Worm (Caenorhabditis elegans) whole organism, young adult: Measurements from ENCODE around the gene srh-78.

Source experiments
- B0035.1 ChIP-seq: sonication (generic microtip); optimal IDR thresholded peaks from 2 replicates; lab custom pipeline; 2016; ENCODE audit warnings: missing genetic modification characterization, mild to moderate bottlenecking, missing compliant biosample characterization, missing genotype, missing genetic modification reagents
- B0261.1 ChIP-seq: sonication (generic microtip); optimal IDR thresholded peaks from 2 replicates; lab custom pipeline; 2016; ENCODE audit warnings: mild to moderate bottlenecking, missing genetic modification characterization, moderate library complexity, missing compliant biosample characterization
- F37B4.10 ChIP-seq: fragments of 200-800 bp; sonication (Bioruptor generic); IDR thresholded peaks from 2 replicates; pipeline ENCODE4 v1.3.6; 2022; ENCODE audit warnings: missing genetic modification characterization, missing compliant biosample characterization
- F52B5.7 ChIP-seq: sonication (generic microtip); optimal IDR thresholded peaks from 2 replicates; lab custom pipeline; 2016; ENCODE audit warnings: mild to moderate bottlenecking, missing genetic modification characterization, missing compliant biosample characterization
- F57A8.1 ChIP-seq: fragments of 200-800 bp; sonication (Bioruptor generic); optimal IDR thresholded peaks from 2 replicates; lab custom pipeline; 2018; ENCODE audit warnings: mild to moderate bottlenecking, missing genetic modification characterization, moderate library complexity, missing compliant biosample characterization
- F57C9.4 ChIP-seq: sonication (generic microtip); optimal IDR thresholded peaks from 2 replicates; lab custom pipeline; 2017; ENCODE audit warnings: mild to moderate bottlenecking, missing genetic modification characterization, missing compliant biosample characterization
- K12H6.12 ChIP-seq: fragments of 200-800 bp; sonication (Bioruptor generic); optimal IDR thresholded peaks from 2 replicates; lab custom pipeline; 2018; ENCODE audit warnings: mild to moderate bottlenecking, missing genetic modification characterization, missing compliant biosample characterization
- Y53F4B.3 ChIP-seq: fragments of 200-800 bp; sonication (Bioruptor generic); IDR thresholded peaks from 2 replicates; pipeline ENCODE4 v1.3.6; 2022; ENCODE audit warnings: missing genetic modification reagents, missing genetic modification characterization, missing compliant biosample characterization
- Y53G8AR.9 ChIP-seq: fragments of 200-800 bp; sonication (Bioruptor generic); conservative IDR thresholded peaks from 2 replicates; pipeline ENCODE4 v1.3.6; 2022; ENCODE audit warnings: missing genetic modification reagents, missing genetic modification characterization, missing compliant biosample characterization
- Y56A3A.18 ChIP-seq: fragments of 200-800 bp; sonication (Bioruptor generic); IDR thresholded peaks from 2 replicates; pipeline ENCODE4 v1.3.6; 2022; ENCODE audit warnings: missing genetic modification reagents, missing genetic modification characterization, missing compliant biosample characterization
- Y67H2A.10 ChIP-seq: fragments of 200-800 bp; sonication (Bioruptor generic); conservative IDR thresholded peaks from 2 replicates; pipeline ENCODE4 v1.3.6; 2022; ENCODE audit warnings: missing genetic modification reagents, missing genetic modification characterization, missing compliant biosample characterization
- Y79H2A.3 ChIP-seq: fragments of 200-800 bp; sonication (Bioruptor generic); conservative IDR thresholded peaks from 2 replicates; pipeline ENCODE4 v1.3.6; 2022; ENCODE audit warnings: missing genetic modification reagents, missing genetic modification characterization, missing compliant biosample characterization
- atf-7 ChIP-seq: sonication (generic microtip); optimal IDR thresholded peaks from 2 replicates; lab custom pipeline; 2017; ENCODE audit warnings: mild to moderate bottlenecking, missing genetic modification characterization, missing compliant biosample characterization
- attf-3 ChIP-seq: fragments of 200-800 bp; sonication (Bioruptor generic); conservative IDR thresholded peaks from 2 replicates; pipeline ENCODE4 v1.3.6; 2022; ENCODE audit warnings: missing genetic modification reagents, missing genetic modification characterization, missing compliant biosample characterization
- attf-5 ChIP-seq: fragments of 200-800 bp; sonication (Bioruptor generic); optimal IDR thresholded peaks from 2 replicates; lab custom pipeline; 2018; ENCODE audit warnings: mild to moderate bottlenecking, missing genetic modification characterization, missing compliant biosample characterization
- cebp-1 ChIP-seq, 2 experiments: fragments of 200-800 bp in 1 of 2; sonication (Bioruptor generic) in 1 of 2; sonication (generic microtip) in 1 of 2; IDR thresholded peaks in 1 of 2; optimal IDR thresholded peaks in 1 of 2; 2 replicates each; pipeline versions ENCODE4 v1.3.6 to Lab custom; 2017 to 2022; ENCODE audit warnings: missing compliant biosample characterization in 2 of 2, missing genetic modification characterization in 2 of 2, mild to moderate bottlenecking in 1 of 2, missing genetic modification reagents in 1 of 2, moderate library complexity in 1 of 2
- ceh-100 ChIP-seq: fragments of 200-800 bp; sonication (Bioruptor generic); IDR thresholded peaks from 2 replicates; pipeline ENCODE4 v1.3.6; 2022; ENCODE audit warnings: missing genetic modification reagents, missing genetic modification characterization, missing compliant biosample characterization
- ceh-40 ChIP-seq: fragments of 200-800 bp; sonication (Bioruptor generic); IDR thresholded peaks from 2 replicates; pipeline ENCODE4 v1.3.6; 2022; ENCODE audit warnings: missing genetic modification characterization, missing compliant biosample characterization
- ceh-91 ChIP-seq: fragments of 200-800 bp; sonication (Bioruptor generic); IDR thresholded peaks from 2 replicates; pipeline ENCODE4 v1.3.6; 2022; ENCODE audit warnings: missing genetic modification reagents, missing genetic modification characterization, missing compliant biosample characterization
- egl-18 ChIP-seq: fragments of 200-800 bp; sonication (Bioruptor generic); IDR thresholded peaks from 2 replicates; pipeline ENCODE4 v1.3.6; 2022; ENCODE audit warnings: missing genetic modification reagents, missing genetic modification characterization, missing compliant biosample characterization
- egrh-3 ChIP-seq: fragments of 200-800 bp; sonication (Bioruptor generic); IDR thresholded peaks from 2 replicates; pipeline ENCODE4 v1.3.6; 2022; ENCODE audit warnings: missing genetic modification reagents, missing genetic modification characterization, missing compliant biosample characterization
- gei-17 ChIP-seq: fragments of 200-800 bp; sonication (Bioruptor generic); optimal IDR thresholded peaks from 2 replicates; lab custom pipeline; 2018; ENCODE audit warnings: mild to moderate bottlenecking, missing genetic modification characterization, missing compliant biosample characterization
- hlh-12 ChIP-seq: sonication (generic microtip); optimal IDR thresholded peaks from 2 replicates; lab custom pipeline; 2016; ENCODE audit warnings: missing genetic modification characterization, missing compliant biosample characterization
- hmg-1.2 ChIP-seq: fragments of 200-800 bp; sonication (Bioruptor generic); IDR thresholded peaks from 2 replicates; pipeline ENCODE4 v1.3.6; 2022; ENCODE audit warnings: missing genetic modification reagents, missing genetic modification characterization, missing compliant biosample characterization
- lag-1 ChIP-seq: fragments of 200-800 bp; sonication (Bioruptor generic); IDR thresholded peaks from 2 replicates; pipeline ENCODE4 v1.3.6; 2022; ENCODE audit warnings: missing genetic modification reagents, missing genetic modification characterization, missing compliant biosample characterization
- let-526 ChIP-seq: fragments of 200-800 bp; sonication (Bioruptor generic); IDR thresholded peaks from 2 replicates; pipeline ENCODE4 v1.3.6; 2022; ENCODE audit warnings: missing genetic modification reagents, missing genetic modification characterization, missing compliant biosample characterization
- lin-40 ChIP-seq: sonication (generic microtip); optimal IDR thresholded peaks from 2 replicates; lab custom pipeline; 2016; ENCODE audit warnings: missing genetic modification characterization, mild to moderate bottlenecking, missing compliant biosample characterization, missing genotype, missing genetic modification reagents
- madf-6 ChIP-seq: fragments of 200-800 bp; sonication (Bioruptor generic); IDR thresholded peaks from 2 replicates; pipeline ENCODE4 v1.3.6; 2022; ENCODE audit warnings: missing genetic modification reagents, missing genetic modification characterization, missing compliant biosample characterization
- nfya-1 ChIP-seq: sonication (generic microtip); optimal IDR thresholded peaks from 2 replicates; lab custom pipeline; 2017; ENCODE audit warnings: antibody characterized with exemption, missing compliant biosample characterization, missing genetic modification characterization, borderline replicate concordance; ENCODE audit not compliant: insufficient read depth
- rpc-1 ChIP-seq, 2 experiments: fragments of 150-350 bp in 1 of 2; sonication (generic microtip) in 1 of 2; optimal IDR thresholded peaks; 2 replicates each; lab custom pipeline; 2014 to 2018; ENCODE audit warnings: missing biosample characterization in 1 of 2, missing genetic modification characterization in 1 of 2, missing genetic modification reagents in 1 of 2, missing genotype in 1 of 2
- sptf-2 ChIP-seq: fragments of 200-800 bp; sonication (Bioruptor generic); optimal IDR thresholded peaks from 2 replicates; lab custom pipeline; 2018; ENCODE audit warnings: mild to moderate bottlenecking, missing genetic modification characterization, missing compliant biosample characterization
- unc-130 ChIP-seq: sonication (generic microtip); optimal IDR thresholded peaks from 2 replicates; lab custom pipeline; 2016; ENCODE audit warnings: missing genetic modification reagents, missing genetic modification characterization, missing compliant biosample characterization
- unc-62 ChIP-seq: fragments of 150-350 bp; optimal IDR thresholded peaks from 2 replicates; lab custom pipeline; 2014; ENCODE audit warnings: missing biosample characterization, missing genetic modification reagents, missing genetic modification characterization
- zfh-2 ChIP-seq: fragments of 200-800 bp; sonication (Bioruptor generic); conservative IDR thresholded peaks from 2 replicates; pipeline ENCODE4 v1.3.6; 2022; ENCODE audit warnings: missing genetic modification reagents, missing genetic modification characterization, missing compliant biosample characterization
- ztf-26 ChIP-seq: sonication (generic microtip); optimal IDR thresholded peaks from 2 replicates; lab custom pipeline; 2017; ENCODE audit warnings: missing genetic modification characterization, missing compliant biosample characterization
- ztf-28 ChIP-seq: fragments of 200-800 bp; sonication (Bioruptor generic); IDR thresholded peaks from 2 replicates; pipeline ENCODE4 v1.3.6; 2022; ENCODE audit warnings: missing genetic modification reagents, missing genetic modification characterization, missing compliant biosample characterization

srh-78 gene

ce11 chrV:189436-189835 is 27.5 kb upstream of the srh-78 start:
- TF ChIP-seq B0035.1 (tag; lab: Kevin White, UChicago) = no peak
- TF ChIP-seq Y67H2A.10 (GFP tag; lab: Robert Waterston, UW) = no peak
- no peak for TF ChIP-seq madf-6
- no peak for TF ChIP-seq gei-17
- no peak for TF ChIP-seq sptf-2
- no peak for TF ChIP-seq let-526 (GFP tag; lab: Robert Waterston, UW)
- TF ChIP-seq hlh-12 (tag; lab: Kevin White, UChicago) = no peak
- no peak for TF ChIP-seq unc-130 (GFP tag; lab: Kevin White, UChicago)
- TF ChIP-seq ceh-91 = no peak

ce11 chrV:194760-195159 is 22.2 kb upstream of the srh-78 start:
- TF ChIP-seq ceh-40 (GFP tag; lab: Robert Waterston, UW) (no peak), let-526 (GFP tag; lab: Robert Waterston, UW) (no peak), K12H6.12 (no peak), atf-7 (no peak), F57C9.4 (tag; lab: Kevin White, UChicago) (no peak), lag-1 (GFP tag; lab: Robert Waterston, UW) (no peak), F57A8.1 (no peak), zfh-2 (GFP tag; lab: Robert Waterston, UW) (peak; percentile 85), ztf-28 (GFP tag; lab: Robert Waterston, UW) (no peak), nfya-1 (tag; lab: Kevin White, UChicago) (no peak), ztf-26 (tag; lab: Kevin White, UChicago) (no peak), hmg-1.2 (GFP tag; lab: Robert Waterston, UW) (no peak), ceh-100 (no peak), egl-18 (GFP tag; lab: Robert Waterston, UW) (no peak), Y56A3A.18 (no peak), F37B4.10 (GFP tag; lab: Robert Waterston, UW) (0 out of 2 replicates have a peak, but pooled peaks have one; percentile 20), egrh-3 (GFP tag; lab: Robert Waterston, UW) (peak; percentile 47; the same call in 1 of the 2 replicates), B0261.1 (tag; lab: Kevin White, UChicago) (no peak)

ce11 chrV:201300-201699 is 15.6 kb upstream of the srh-78 start, which contains the start of gene trpp-1:
Gene trpp-1, plus strand, starts transcription at chrV:201600.
- no peak for TF ChIP-seq hmg-1.2 (GFP tag; lab: Robert Waterston, UW)
- TF ChIP-seq rpc-1 (optimal IDR thresholded peaks at IDR 0.05; lab: Kevin White, UChicago) = no peak
- no peak for TF ChIP-seq rpc-1 (tag; optimal IDR thresholded peaks at IDR 0.05; lab: Kevin White, UChicago)
- TF ChIP-seq Y53G8AR.9 = no peak
- TF ChIP-seq unc-62 (GFP tag; lab: Kevin White, UChicago) = no peak
- no peak for TF ChIP-seq hlh-12 (tag; lab: Kevin White, UChicago)
- TF ChIP-seq attf-5 = no peak
- TF ChIP-seq attf-3 = no peak
- TF ChIP-seq lin-40 = no peak
- no peak for TF ChIP-seq egrh-3 (GFP tag; lab: Robert Waterston, UW)
- TF ChIP-seq F57A8.1 = no peak
- TF ChIP-seq cebp-1 (GFP tag; IDR thresholded peaks at IDR 0.05; lab: Robert Waterston, UW) = no peak
- no peak for TF ChIP-seq cebp-1 (tag; optimal IDR thresholded peaks at IDR 0.05; lab: Kevin White, UChicago)
- no peak for TF ChIP-seq Y79H2A.3 (GFP tag; lab: Robert Waterston, UW)
- TF ChIP-seq ceh-40 (GFP tag; lab: Robert Waterston, UW) = no peak
- TF ChIP-seq Y53F4B.3 (GFP tag; lab: Robert Waterston, UW) = no peak
- TF ChIP-seq unc-130 (GFP tag; lab: Kevin White, UChicago) = no peak
- no peak for TF ChIP-seq F52B5.7 (tag; lab: Kevin White, UChicago)
